Fruit fly (Drosophila melanogaster) whole organism, embryonic: ENCODE data around the gene mld.

Experiments used
- CG31365 ChIP-seq: fragments of 200-800 bp; sonication (Bioruptor generic); optimal IDR thresholded peaks from 2 replicates; lab custom pipeline; 2018; ENCODE audit warnings: missing biosample characterization, mild to moderate bottlenecking, missing genetic modification characterization
- CG8281 ChIP-seq: fragments of 200-800 bp; sonication (Bioruptor generic); optimal IDR thresholded peaks from 2 replicates; lab custom pipeline; 2018; ENCODE audit warnings: missing biosample characterization, mild to moderate bottlenecking, missing genetic modification characterization, moderate library complexity
- sr ChIP-seq: fragments of 200-800 bp; sonication (Bioruptor generic); IDR thresholded peaks from 3 replicates; pipeline ENCODE4 v1.3.6; 2022; ENCODE audit warnings: missing biosample characterization, missing genetic modification characterization

DNA sequence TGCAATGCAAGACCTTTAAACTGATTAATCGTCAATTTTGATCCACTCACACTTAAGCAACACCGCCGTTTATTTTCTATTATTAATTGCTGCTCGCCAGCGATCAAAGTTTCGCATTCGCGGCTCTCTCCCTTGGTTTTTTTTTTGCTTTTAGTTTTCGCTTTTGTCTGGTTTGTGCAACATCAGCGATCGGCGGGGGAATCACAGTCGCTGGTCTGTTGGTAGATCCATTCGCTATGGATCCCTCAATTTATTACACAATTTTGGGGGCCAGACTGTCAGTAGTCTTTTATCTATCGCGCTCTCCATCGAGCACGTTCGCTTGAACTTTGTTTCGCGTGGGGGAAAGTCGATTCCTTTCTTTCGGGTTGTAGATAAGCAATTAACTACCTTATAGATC, 41.2 kb downstream of the mld start:
- no peak for TF ChIP-seq CG8281 (tag; lab: Kevin White, UChicago)
- TF ChIP-seq sr, result no peak
- TF ChIP-seq CG31365 (tag; lab: Kevin White, UChicago), result no peak
